Worm (Caenorhabditis elegans) whole organism, L2 larva: ENCODE results near the gene C14B9.8.

Experiments
- ama-1 ChIP-seq: fragments of 150-350 bp; optimal IDR thresholded peaks from 2 replicates; lab custom pipeline; 2018; ENCODE audit warnings: inconsistent platforms
- egl-27 ChIP-seq: sonication (generic microtip); optimal IDR thresholded peaks from 3 replicates; lab custom pipeline; 2017; ENCODE audit warnings: missing biosample characterization, missing genetic modification reagents, missing genetic modification characterization
- elt-3 ChIP-seq: sonication (generic microtip); optimal IDR thresholded peaks from 2 replicates; lab custom pipeline; 2017; ENCODE audit warnings: missing biosample characterization, missing genetic modification characterization
- nhr-237 ChIP-seq: fragments of 150-350 bp; optimal IDR thresholded peaks from 2 replicates; lab custom pipeline; 2014; ENCODE audit warnings: missing biosample characterization, missing genetic modification characterization
- nhr-25 ChIP-seq: fragments of 150-350 bp; sonication (generic microtip); optimal IDR thresholded peaks from 3 replicates; lab custom pipeline; 2014; ENCODE audit warnings: missing biosample characterization, missing genetic modification characterization
- skn-1 ChIP-seq: sonication (generic microtip); optimal IDR thresholded peaks from 2 replicates; lab custom pipeline; 2017; ENCODE audit warnings: missing biosample characterization, missing genetic modification characterization
- ztf-11 ChIP-seq: sonication (generic microtip); optimal IDR thresholded peaks from 2 replicates; lab custom pipeline; 2017; ENCODE audit warnings: missing biosample characterization, missing genetic modification characterization

- TF ChIP-seq nhr-25 (tag; lab: Kevin White, UChicago) (no peak), skn-1 (no peak), ztf-11 (no peak), nhr-237 (no peak), egl-27 (no peak), elt-3 (tag; lab: Kevin White, UChicago) (no peak), ama-1 (lab: Kevin White, UChicago) (no peak)
These were observed 4.3 kb upstream of the C14B9.8 start, which contains the start of gene D2007.2 for ce11 chrIII:8148751-8149150.
